Fruit fly (Drosophila melanogaster): ENCODE results near the gene CG31457.

The CG31457 gene

DNA sequence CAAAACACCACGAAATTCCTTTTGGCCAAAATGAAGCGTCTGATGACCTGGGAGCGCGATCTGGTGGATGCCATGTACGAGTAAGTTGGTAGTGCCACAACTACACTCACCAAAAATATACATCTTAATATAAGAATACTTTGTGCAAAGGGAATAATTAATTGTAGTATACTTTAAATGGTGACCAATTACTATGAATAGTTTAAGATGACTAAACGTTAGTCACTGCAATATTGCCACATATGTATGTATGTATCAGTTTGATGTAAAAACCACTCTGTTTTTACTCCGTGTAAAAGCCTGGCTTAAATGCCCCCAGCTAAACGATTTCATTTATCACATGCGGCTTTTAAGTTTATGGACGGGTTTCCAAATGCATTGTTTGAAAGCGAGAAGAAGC, 47.0 kb upstream of the CG31457 start (continued):
- TF ChIP-seq CG15479 (GFP tag; optimal IDR thresholded peaks at IDR 0.05) (no peak), pfk (GFP tag; optimal IDR thresholded peaks at IDR 0.05) (no peak), CG10959 (GFP tag; IDR thresholded peaks at IDR 0.05) (no peak), lilli (GFP tag; optimal IDR thresholded peaks at IDR 0.05) (peak; percentile 14), zfh1 (GFP tag; IDR thresholded peaks at IDR 0.05) (no peak), CG13123 (GFP tag; optimal IDR thresholded peaks at IDR 0.05) (no peak), CG7372 (GFP tag; IDR thresholded peaks at IDR 0.05) (no peak), Abd-B (GFP tag; optimal IDR thresholded peaks at IDR 0.05) (peak; percentile 56), CG6765 (GFP tag; optimal IDR thresholded peaks at IDR 0.05) (no peak), grau (tag; optimal IDR thresholded peaks at IDR 0.05) (peak; percentile 55), wor (GFP tag; IDR thresholded peaks at IDR 0.05) (peak; percentile 56), prd (optimal IDR thresholded peaks at IDR 0.05) (no peak), prd (GFP tag; IDR thresholded peaks at IDR 0.05) (no peak), dmrt99B (tag; optimal IDR thresholded peaks at IDR 0.05) (peak; percentile 2), CG1529 (GFP tag; optimal IDR thresholded peaks at IDR 0.05) (peak; percentile 49), bigmax (GFP tag; optimal IDR thresholded peaks at IDR 0.05) (no peak), CG30431 (GFP tag; optimal IDR thresholded peaks at IDR 0.05) (no peak), sob (GFP tag; IDR thresholded peaks at IDR 0.05) (no peak), CG15011 (GFP tag; optimal IDR thresholded peaks at IDR 0.05) (no peak), Fer2 (tag; optimal IDR thresholded peaks at IDR 0.05) (no peak), bcd (GFP tag; optimal IDR thresholded peaks at IDR 0.05) (no peak), ap (GFP tag; IDR thresholded peaks at IDR 0.05) (peak; percentile 60; the same call in 1 of the 2 replicates), CrebB (tag; optimal IDR thresholded peaks at IDR 0.05) (peak; percentile 6), PHDP (tag; optimal IDR thresholded peaks at IDR 0.05) (peak; percentile 59), Oaz (GFP tag; IDR thresholded peaks at IDR 0.05) (no peak), lola (GFP tag; optimal IDR thresholded peaks at IDR 0.05) (peak in 1 of 3 experiments; percentile 60), CG2202 (tag; optimal IDR thresholded peaks at IDR 0.05) (no peak), CG7963 (GFP tag; IDR thresholded peaks at IDR 0.05; ENCODE audit: partially characterized antibody) (no peak), Hmr (GFP tag; optimal IDR thresholded peaks at IDR 0.05) (no peak), CG18599 (GFP tag; optimal IDR thresholded peaks at IDR 0.05) (peak; percentile 3), CG10147 (GFP tag; optimal IDR thresholded peaks at IDR 0.05) (no peak), CG3838 (GFP tag; optimal IDR thresholded peaks at IDR 0.05) (no peak), her (GFP tag; optimal IDR thresholded peaks at IDR 0.05) (no peak), kay (GFP tag; optimal IDR thresholded peaks at IDR 0.05) (no peak), Fer1 (GFP tag; optimal IDR thresholded peaks at IDR 0.05) (no peak), gsb-n (tag; optimal IDR thresholded peaks at IDR 0.05) (peak; percentile 19), scrt (GFP tag; optimal IDR thresholded peaks at IDR 0.05) (no peak), Scr (GFP tag; IDR thresholded peaks at IDR 0.05; ENCODE audit: partially characterized antibody) (no peak), salm (tag; optimal IDR thresholded peaks at IDR 0.05) (no peak), CG2712 (tag; optimal IDR thresholded peaks at IDR 0.05) (peak; percentile 30), BtbVII (GFP tag; optimal IDR thresholded peaks at IDR 0.05) (no peak), CG8478 (optimal IDR thresholded peaks at IDR 0.05) (no peak), CG12236 (GFP tag; optimal IDR thresholded peaks at IDR 0.05) (no peak), Rx (GFP tag; IDR thresholded peaks at IDR 0.05) (no peak), CG11093 (GFP tag; IDR thresholded peaks at IDR 0.05) (no peak), CG10462 (GFP tag; optimal IDR thresholded peaks at IDR 0.05) (no peak), CG18764 (GFP tag; optimal IDR thresholded peaks at IDR 0.05) (no peak), CG10209 (GFP tag; optimal IDR thresholded peaks at IDR 0.05) (peak; percentile 44), dmrt11E (tag; optimal IDR thresholded peaks at IDR 0.05) (no peak), CG15696 (tag; optimal IDR thresholded peaks at IDR 0.05) (no peak), gce (GFP tag; IDR thresholded peaks at IDR 0.05) (no peak), CG6813 (GFP tag; optimal IDR thresholded peaks at IDR 0.05) (no peak)
